Fruit fly (Drosophila melanogaster) whole organism, embryonic: ENCODE results near the gene Ifrd1.
A peak's percentile ranks its signal among the peaks of the same experiment; 100 is the strongest.

ENCODE experiments used
- Abd-B ChIP-seq: fragments of 200-800 bp; sonication (Bioruptor generic); optimal IDR thresholded peaks from 2 replicates; lab custom pipeline; 2018; ENCODE audit warnings: missing biosample characterization, mild to moderate bottlenecking, missing genetic modification characterization, moderate library complexity
- Aef1 ChIP-seq: fragments of 200-800 bp; sonication (Bioruptor generic); IDR thresholded peaks from 3 replicates; pipeline ENCODE4 v1.3.6; 2022; ENCODE audit warnings: missing biosample characterization, missing genetic modification characterization
- Atf3 ChIP-seq: fragments of 200-800 bp; sonication (Bioruptor generic); optimal IDR thresholded peaks from 3 replicates; lab custom pipeline; 2016; ENCODE audit warnings: missing biosample characterization, missing genetic modification characterization
- C15 ChIP-seq: fragments of 200-800 bp; sonication (Bioruptor generic); IDR thresholded peaks from 3 replicates; pipeline ENCODE4 v1.3.6; 2022; ENCODE audit warnings: missing biosample characterization, missing genetic modification characterization
- CG10431 ChIP-seq: fragments of 200-800 bp; sonication (Bioruptor generic); optimal IDR thresholded peaks from 3 replicates; lab custom pipeline; 2018; ENCODE audit warnings: missing biosample characterization, mild to moderate bottlenecking, missing genetic modification characterization
- CG12104 ChIP-seq: fragments of 200-800 bp; sonication (Bioruptor generic); optimal IDR thresholded peaks from 3 replicates; lab custom pipeline; 2016; ENCODE audit warnings: missing biosample characterization, missing genetic modification characterization
- CG12236 ChIP-seq: fragments of 200-800 bp; sonication (Bioruptor generic); optimal IDR thresholded peaks from 2 replicates; lab custom pipeline; 2016; ENCODE audit warnings: missing biosample characterization, missing genetic modification characterization
- CG13287 ChIP-seq: fragments of 200-800 bp; sonication (Bioruptor generic); IDR thresholded peaks from 2 replicates; pipeline ENCODE4 v1.3.6; 2022; ENCODE audit warnings: missing biosample characterization, missing genetic modification characterization; ENCODE audit not compliant: partially characterized antibody
- CG15479 ChIP-seq: fragments of 200-800 bp; sonication (Bioruptor generic); optimal IDR thresholded peaks from 3 replicates; lab custom pipeline; 2019; ENCODE audit warnings: missing biosample characterization, mild to moderate bottlenecking, missing genetic modification characterization, moderate library complexity
- CG18764 ChIP-seq: fragments of 200-800 bp; sonication (Bioruptor generic); optimal IDR thresholded peaks from 3 replicates; lab custom pipeline; 2016; ENCODE audit warnings: missing biosample characterization, missing genetic modification characterization
- CG3838 ChIP-seq: fragments of 200-800 bp; sonication (Bioruptor generic); optimal IDR thresholded peaks from 3 replicates; lab custom pipeline; 2016; ENCODE audit warnings: missing biosample characterization, missing genetic modification characterization
- CG4730 ChIP-seq: fragments of 200-800 bp; sonication (Bioruptor generic); IDR thresholded peaks from 2 replicates; pipeline ENCODE4 v1.3.6; 2022; ENCODE audit warnings: missing biosample characterization, missing genetic modification characterization
- CG6791 ChIP-seq: fragments of 200-800 bp; sonication (Bioruptor generic); IDR thresholded peaks from 3 replicates; pipeline ENCODE4 v1.3.6; 2022; ENCODE audit warnings: missing biosample characterization, missing genetic modification characterization; ENCODE audit not compliant: partially characterized antibody
- CG9437 ChIP-seq: fragments of 200-800 bp; sonication (Bioruptor generic); optimal IDR thresholded peaks from 2 replicates; lab custom pipeline; 2018; ENCODE audit warnings: missing biosample characterization, mild to moderate bottlenecking, missing genetic modification characterization
- CG9727 ChIP-seq: fragments of 200-800 bp; sonication (Bioruptor generic); optimal IDR thresholded peaks from 3 replicates; lab custom pipeline; 2017; ENCODE audit warnings: missing biosample characterization, mild to moderate bottlenecking, missing genetic modification characterization
- CG9817 ChIP-seq: fragments of 200-800 bp; sonication (Bioruptor generic); optimal IDR thresholded peaks from 2 replicates; lab custom pipeline; 2018; ENCODE audit warnings: missing biosample characterization, mild to moderate bottlenecking, missing genetic modification characterization, moderate library complexity
- D19B ChIP-seq: fragments of 200-800 bp; sonication (Bioruptor generic); optimal IDR thresholded peaks from 2 replicates; lab custom pipeline; 2017; ENCODE audit warnings: missing biosample characterization, mild to moderate bottlenecking, missing genetic modification characterization
- E2f2 ChIP-seq: fragments of 200-800 bp; sonication (Bioruptor generic); IDR thresholded peaks from 2 replicates; pipeline ENCODE4 v1.3.6; 2022; ENCODE audit warnings: missing biosample characterization, missing genetic modification characterization
- Fer2 ChIP-seq: fragments of 200-800 bp; sonication (Bioruptor generic); optimal IDR thresholded peaks from 2 replicates; lab custom pipeline; 2018; ENCODE audit warnings: missing biosample characterization, mild to moderate bottlenecking, missing genetic modification characterization, moderate library complexity
- NfI ChIP-seq: fragments of 200-800 bp; sonication (Bioruptor generic); optimal IDR thresholded peaks from 3 replicates; lab custom pipeline; 2018; ENCODE audit warnings: missing biosample characterization, mild to moderate bottlenecking, missing genetic modification characterization, moderate library complexity
- Sox100B ChIP-seq: fragments of 200-800 bp; sonication (Bioruptor generic); optimal IDR thresholded peaks from 3 replicates; lab custom pipeline; 2018; ENCODE audit warnings: missing biosample characterization, mild to moderate bottlenecking, missing genetic modification characterization
- Stat92E ChIP-seq, 3 experiments: fragments of >200 bp in 2 of 3; fragments of 200-800 bp in 1 of 3; sonication (Bioruptor generic) in 1 of 3; optimal IDR thresholded peaks; 2 replicates each; lab custom pipeline; 2017 to 2019; ENCODE audit warnings: missing biosample characterization in 3 of 3, missing genetic modification characterization in 3 of 3, mild to moderate bottlenecking in 1 of 3, moderate library complexity in 1 of 3
- Trl ChIP-seq, 3 experiments: fragments of >200 bp in 2 of 3; fragments of 200-800 bp in 1 of 3; sonication (Bioruptor generic) in 1 of 3; optimal IDR thresholded peaks; 2 replicates in 1 of 3; 3 replicates in 2 of 3; lab custom pipeline; 2016 to 2017; ENCODE audit warnings: missing biosample characterization in 1 of 3, missing genetic modification characterization in 1 of 3
- Usf ChIP-seq: fragments of 200-800 bp; sonication (Bioruptor generic); optimal IDR thresholded peaks from 2 replicates; lab custom pipeline; 2017; ENCODE audit warnings: missing genotype, missing biosample characterization, missing genetic modification characterization
- Xbp1 ChIP-seq: fragments of 200-800 bp; sonication (Bioruptor generic); optimal IDR thresholded peaks from 3 replicates; lab custom pipeline; 2016; ENCODE audit warnings: missing biosample characterization, mild to moderate bottlenecking, missing genetic modification characterization
- ara ChIP-seq: fragments of 200-800 bp; sonication (Bioruptor generic); IDR thresholded peaks from 2 replicates; pipeline ENCODE4 v1.3.6; 2022; ENCODE audit warnings: missing biosample characterization, missing genetic modification characterization
- chm ChIP-seq: fragments of 200-800 bp; sonication (Bioruptor generic); IDR thresholded peaks from 2 replicates; pipeline ENCODE4 v1.3.6; 2022; ENCODE audit warnings: missing biosample characterization, missing genetic modification characterization
- crc ChIP-seq: fragments of 200-800 bp; sonication (Bioruptor generic); optimal IDR thresholded peaks from 2 replicates; lab custom pipeline; 2016; ENCODE audit warnings: missing biosample characterization, missing genetic modification characterization
- dan ChIP-seq: fragments of 200-800 bp; sonication (Bioruptor generic); IDR thresholded peaks from 2 replicates; pipeline ENCODE4 v1.3.6; 2022; ENCODE audit warnings: missing biosample characterization, missing genetic modification characterization
- dati ChIP-seq: fragments of 200-800 bp; sonication (Bioruptor generic); IDR thresholded peaks from 2 replicates; pipeline ENCODE4 v1.3.6; 2022; ENCODE audit warnings: missing biosample characterization, missing genetic modification characterization
- grau ChIP-seq: fragments of 200-800 bp; optimal IDR thresholded peaks from 3 replicates; lab custom pipeline; 2019; ENCODE audit warnings: missing biosample characterization, mild to moderate bottlenecking, missing genetic modification characterization, moderate library complexity
- ind ChIP-seq: fragments of 200-800 bp; sonication (Bioruptor generic); optimal IDR thresholded peaks from 3 replicates; lab custom pipeline; 2016; ENCODE audit warnings: missing biosample characterization, missing genetic modification characterization
- jing ChIP-seq: fragments of 200-800 bp; sonication (Bioruptor generic); optimal IDR thresholded peaks from 2 replicates; lab custom pipeline; 2018; ENCODE audit warnings: missing biosample characterization, mild to moderate bottlenecking, missing genetic modification characterization
- jumu ChIP-seq: fragments of 200-800 bp; sonication (Bioruptor generic); optimal IDR thresholded peaks from 3 replicates; lab custom pipeline; 2016; ENCODE audit warnings: missing biosample characterization, missing genetic modification characterization
- kay ChIP-seq: fragments of 200-800 bp; sonication (Bioruptor generic); optimal IDR thresholded peaks from 2 replicates; lab custom pipeline; 2016; ENCODE audit warnings: missing biosample characterization, missing genetic modification characterization
- nau ChIP-seq: fragments of 200-800 bp; sonication (Bioruptor generic); optimal IDR thresholded peaks from 3 replicates; lab custom pipeline; 2017; ENCODE audit warnings: missing biosample characterization, mild to moderate bottlenecking, missing genetic modification characterization, missing genetic modification reagents
- nerfin-1 ChIP-seq: fragments of 200-800 bp; sonication (Bioruptor generic); optimal IDR thresholded peaks from 3 replicates; lab custom pipeline; 2019; ENCODE audit warnings: missing biosample characterization, mild to moderate bottlenecking, missing genetic modification characterization, moderate library complexity
- pan ChIP-seq, 4 experiments: fragments of >200 bp in 3 of 4; fragments of 200-800 bp in 1 of 4; sonication (Bioruptor generic) in 1 of 4; optimal IDR thresholded peaks in 3 of 4; IDR thresholded peaks in 1 of 4; 2 replicates each; pipeline versions ENCODE4 v1.3.6 to Lab custom; 2017 to 2022; ENCODE audit warnings: missing biosample characterization in 2 of 4, missing genetic modification characterization in 2 of 4, mixed read lengths in 1 of 4
- prd ChIP-seq, 3 experiments: fragments of >200 bp in 2 of 3; fragments of 200-800 bp in 1 of 3; sonication (Bioruptor generic) in 1 of 3; optimal IDR thresholded peaks in 2 of 3; IDR thresholded peaks in 1 of 3; 2 replicates in 2 of 3; 3 replicates in 1 of 3; pipeline versions ENCODE4 v1.3.6 to Lab custom; 2017 to 2022; ENCODE audit warnings: missing biosample characterization in 1 of 3, missing genetic modification characterization in 1 of 3
- pros ChIP-seq: fragments of 200-800 bp; sonication (Bioruptor generic); optimal IDR thresholded peaks from 3 replicates; lab custom pipeline; 2019; ENCODE audit warnings: missing biosample characterization, mild to moderate bottlenecking, missing genetic modification characterization, moderate library complexity
- sd ChIP-seq: fragments of 200-800 bp; sonication (Bioruptor generic); optimal IDR thresholded peaks from 3 replicates; lab custom pipeline; 2018; ENCODE audit warnings: missing biosample characterization, mild to moderate bottlenecking, missing genetic modification characterization, moderate library complexity
- unc-4 ChIP-seq: fragments of 200-800 bp; sonication (Bioruptor generic); IDR thresholded peaks from 2 replicates; pipeline ENCODE4 v1.3.6; 2022; ENCODE audit warnings: missing biosample characterization, missing genetic modification characterization; ENCODE audit not compliant: partially characterized antibody
- usp ChIP-seq: fragments of >200 bp; optimal IDR thresholded peaks from 2 replicates; lab custom pipeline; 2017; ENCODE audit warnings: missing biosample characterization, missing genetic modification characterization
- vfl ChIP-seq: fragments of 200-800 bp; sonication (Bioruptor generic); optimal IDR thresholded peaks from 2 replicates; lab custom pipeline; 2016; ENCODE audit warnings: missing biosample characterization, missing genetic modification characterization
- zf30C ChIP-seq: fragments of 200-800 bp; sonication (Bioruptor generic); optimal IDR thresholded peaks from 3 replicates; lab custom pipeline; 2018; ENCODE audit warnings: missing biosample characterization, mild to moderate bottlenecking, missing genetic modification characterization

The Ifrd1 gene

DNA sequence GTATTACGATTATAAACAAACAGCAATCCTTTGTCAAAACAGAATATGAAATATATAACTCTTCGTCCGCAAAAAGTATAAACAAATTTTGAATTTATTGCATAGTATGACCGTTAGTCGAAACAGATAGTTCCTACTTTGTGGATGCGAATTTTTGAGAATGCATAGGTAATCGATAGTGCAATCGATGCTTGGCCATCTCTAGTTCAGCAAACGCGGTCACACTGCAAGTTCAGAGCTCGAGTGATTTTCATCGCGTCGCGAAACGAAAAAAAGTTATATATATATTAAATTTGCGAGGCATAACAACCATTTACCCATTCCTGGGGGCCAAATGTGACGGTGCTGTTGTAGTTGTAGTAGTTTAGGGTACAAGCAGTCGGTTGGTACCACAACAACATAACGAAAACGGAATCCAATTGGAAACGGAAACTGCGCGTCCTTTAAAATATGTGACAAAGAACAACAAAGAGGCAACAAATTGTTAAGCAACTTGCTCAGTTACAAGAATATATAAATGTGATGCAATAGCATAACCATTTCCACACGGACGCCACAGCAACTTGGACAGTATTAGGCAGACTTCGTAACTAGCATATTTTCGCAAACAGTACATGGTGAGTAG is 17.2 kb downstream of the Ifrd1 start, which contains the start of gene CG2991 (continued):
- TF ChIP-seq CG6791 (GFP tag; lab: Robert Waterston, UW) (peak; percentile 91), jing (no peak), dati (no peak), CG9727 (GFP tag; lab: Kevin White, UChicago) (no peak), unc-4 (GFP tag; lab: Robert Waterston, UW) (peak; percentile 87), usp (GFP tag; lab: Kevin White, UChicago) (no peak), Usf (GFP tag; lab: Kevin White, UChicago) (no peak), E2f2 (GFP tag; lab: Robert Waterston, UW) (peak; percentile 89), CG9817 (tag; lab: Kevin White, UChicago) (peak; percentile 8), NfI (GFP tag; lab: Kevin White, UChicago) (peak; percentile 26), jumu (GFP tag; lab: Kevin White, UChicago) (no peak), Trl (optimal IDR thresholded peaks at IDR 0.05; lab: Kevin White, UChicago) (no peak), Trl (GFP tag; optimal IDR thresholded peaks at IDR 0.05; lab: Kevin White, UChicago) (no peak), prd (optimal IDR thresholded peaks at IDR 0.05; lab: Kevin White, UChicago) (no peak), prd (GFP tag; IDR thresholded peaks at IDR 0.05; lab: Robert Waterston, UW) (no peak), CG12104 (GFP tag; lab: Kevin White, UChicago) (peak; percentile 16), dan (no peak), CG4730 (no peak), ara (no peak), Stat92E (GFP tag; optimal IDR thresholded peaks at IDR 0.05; lab: Kevin White, UChicago) (peak in 1 of 3 experiments; percentile 38), crc (no peak)

DNA sequence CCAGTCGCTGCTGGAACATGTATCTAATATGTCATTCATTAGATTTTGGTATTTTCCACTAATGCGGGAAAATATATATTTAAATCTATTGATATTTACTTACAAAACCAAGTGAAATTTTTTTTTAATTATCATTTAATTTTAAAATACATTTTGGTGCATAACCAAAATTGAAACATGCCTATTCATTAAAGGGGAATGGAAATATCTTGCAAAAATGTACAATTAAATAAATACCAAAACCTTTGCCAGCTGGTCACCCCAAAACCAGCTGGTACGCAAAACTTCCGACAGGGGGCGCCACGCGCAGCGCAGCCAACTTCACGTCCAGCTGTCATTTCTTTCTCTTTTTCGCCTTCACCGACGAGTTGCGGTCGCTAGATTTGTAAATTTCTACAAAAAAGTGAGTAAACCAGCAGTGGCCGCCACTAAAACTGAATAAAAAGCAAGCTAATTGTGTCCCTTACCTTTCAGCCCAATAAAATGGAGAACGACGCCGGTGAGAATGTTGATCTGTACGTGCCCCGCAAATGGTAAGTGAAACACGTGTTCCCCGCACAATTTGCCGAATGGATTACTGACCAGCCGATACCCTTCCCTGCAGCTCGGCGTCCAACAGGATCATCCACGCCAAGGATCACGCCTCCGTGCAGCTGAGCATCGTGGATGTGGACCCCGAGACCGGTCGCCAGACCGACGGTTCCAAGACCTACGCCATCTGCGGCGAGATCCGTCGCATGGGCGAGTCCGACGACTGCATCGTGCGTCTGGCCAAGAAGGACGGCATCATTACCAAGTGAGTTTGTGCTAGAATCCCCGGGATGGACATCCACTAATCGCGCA is 18.3 kb downstream of the Ifrd1 start, which contains the start of the genes CG3104 and RpS21:
TSS of gene CG3104 (minus strand) at position 6 of the 843 bp plus-strand sequence.
TSS of gene RpS21 (plus strand) at position 298 of the 843 bp plus-strand sequence.
- TF ChIP-seq nerfin-1: peak; percentile 76
- peak; percentile 81 for TF ChIP-seq Sox100B (GFP tag; lab: Kevin White, UChicago)
- TF ChIP-seq zf30C (GFP tag; lab: Kevin White, UChicago): peak; percentile 50
- peak; percentile 82 for TF ChIP-seq ind (GFP tag; lab: Kevin White, UChicago)
- no peak for TF ChIP-seq pros (GFP tag; lab: Kevin White, UChicago)
- peak; percentile 9; the same call in 1 of the 2 replicates for TF ChIP-seq CG13287 (GFP tag; lab: Robert Waterston, UW)
- peak; percentile 55 for TF ChIP-seq sd (tag; lab: Kevin White, UChicago)
- peak; percentile 88 for TF ChIP-seq Aef1 (GFP tag; lab: Robert Waterston, UW)
- peak; percentile 26 for TF ChIP-seq Abd-B (GFP tag; lab: Kevin White, UChicago)
- TF ChIP-seq nau (GFP tag; lab: Kevin White, UChicago): peak; percentile 75
- peak; percentile 92 for TF ChIP-seq Xbp1 (GFP tag; lab: Kevin White, UChicago)
- peak; percentile 12 for TF ChIP-seq vfl (GFP tag; lab: Kevin White, UChicago)
- no peak for TF ChIP-seq kay (GFP tag; lab: Kevin White, UChicago)
- TF ChIP-seq grau: peak; percentile 78
- peak; percentile 77 for TF ChIP-seq CG3838
- TF ChIP-seq D19B: peak; percentile 56
- TF ChIP-seq CG18764 (GFP tag; lab: Kevin White, UChicago): peak; percentile 82
- peak; percentile 7 for TF ChIP-seq CG15479 (GFP tag; lab: Kevin White, UChicago)
- TF ChIP-seq Fer2 (tag; lab: Kevin White, UChicago): peak; percentile 74
- TF ChIP-seq CG9437 (GFP tag; lab: Kevin White, UChicago): peak; percentile 58
- peak; percentile 91 for TF ChIP-seq chm (GFP tag; lab: Robert Waterston, UW)
- TF ChIP-seq Atf3: peak; percentile 76
- peak; percentile 39 for TF ChIP-seq jing
- TF ChIP-seq pan (optimal IDR thresholded peaks at IDR 0.05; lab: Kevin White, UChicago): no peak
- peak in 1 of 2 experiments; percentile 85 for TF ChIP-seq pan (GFP tag; optimal IDR thresholded peaks at IDR 0.05 in 1 of 2, IDR thresholded peaks at IDR 0.05 in 1 of 2)
- peak; percentile 82; the same call in 2 of the 3 replicates for TF ChIP-seq C15 (GFP tag; lab: Robert Waterston, UW)
- peak; percentile 93 for TF ChIP-seq CG10431 (GFP tag; lab: Kevin White, UChicago)
- peak; percentile 59 for TF ChIP-seq CG12236 (GFP tag; lab: Kevin White, UChicago)
